Fruit fly (Drosophila melanogaster): ENCODE measurements around the gene CG11977.

The CG11977 gene

DNA sequence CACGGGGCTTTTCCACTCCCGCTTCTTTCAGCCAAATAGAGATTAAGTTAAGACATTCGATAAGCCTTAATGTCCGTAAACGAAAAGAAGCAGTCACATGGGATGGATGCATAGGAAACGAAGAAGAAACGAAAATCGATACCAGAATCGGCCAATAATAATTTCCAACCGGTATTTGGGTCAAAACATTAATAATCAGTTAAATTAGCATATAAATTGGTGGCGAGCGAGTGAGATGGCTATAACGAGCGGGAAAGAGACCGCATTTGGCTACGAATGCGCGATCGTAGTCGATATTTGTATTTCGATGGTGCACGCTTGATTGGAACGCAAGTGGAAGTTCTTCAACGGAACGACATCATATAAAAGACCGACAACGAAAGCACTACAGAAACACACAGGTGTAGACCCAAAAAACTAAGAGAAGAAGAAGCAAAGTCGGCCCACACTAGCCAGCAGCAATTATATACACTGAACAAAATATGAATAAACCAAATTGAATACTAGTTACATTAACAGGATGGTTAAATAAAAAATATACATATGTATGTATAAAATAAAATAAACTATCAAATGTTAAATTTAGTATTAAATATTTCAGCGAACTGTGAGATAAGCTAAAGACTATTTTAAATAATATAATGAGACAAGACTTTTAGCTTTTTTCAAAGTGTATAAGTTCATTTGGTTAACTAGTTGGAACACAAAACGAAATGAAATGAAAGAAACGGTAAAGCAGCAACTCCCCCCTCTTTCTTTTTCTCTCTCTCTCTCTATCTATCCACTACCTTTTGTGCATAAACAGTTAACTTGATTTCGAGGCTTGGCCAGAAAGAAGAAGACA lies 42.8 kb upstream of the CG11977 start (continued):
- TF ChIP-seq Lim3 (GFP tag; IDR thresholded peaks at IDR 0.05) (no peak), dpn (GFP tag; optimal IDR thresholded peaks at IDR 0.05) (no peak), Hmr (GFP tag; optimal IDR thresholded peaks at IDR 0.05) (no peak), Sry-δ (GFP tag; optimal IDR thresholded peaks at IDR 0.05) (no peak), aop (GFP tag; IDR thresholded peaks at IDR 0.05) (no peak), Bgb (GFP tag; IDR thresholded peaks at IDR 0.05; ENCODE audit: partially characterized antibody) (no peak), D19B (GFP tag; optimal IDR thresholded peaks at IDR 0.05) (no peak), fru (optimal IDR thresholded peaks at IDR 0.05) (no peak), CG17912 (GFP tag; optimal IDR thresholded peaks at IDR 0.05) (no peak), CG32767 (GFP tag; IDR thresholded peaks at IDR 0.05) (peak; percentile 60; the same call in 1 of the 2 replicates), C15 (GFP tag; IDR thresholded peaks at IDR 0.05) (no peak), NFAT (GFP tag; IDR thresholded peaks at IDR 0.05) (no peak), CG32772 (GFP tag; IDR thresholded peaks at IDR 0.05) (peak; percentile 42; the same call in 1 of the 2 replicates), cwo (GFP tag; optimal IDR thresholded peaks at IDR 0.05) (no peak), ind (GFP tag; optimal IDR thresholded peaks at IDR 0.05) (peak; percentile 12), gro (GFP tag; optimal IDR thresholded peaks at IDR 0.05) (no peak), Oaz (GFP tag; IDR thresholded peaks at IDR 0.05) (no peak), CrebB (tag; optimal IDR thresholded peaks at IDR 0.05) (no peak), CG3726 (GFP tag; IDR thresholded peaks at IDR 0.05) (no peak), ERR (GFP tag; optimal IDR thresholded peaks at IDR 0.05) (no peak), CG6254 (GFP tag; optimal IDR thresholded peaks at IDR 0.05) (peak; percentile 32), CG17612 (GFP tag; IDR thresholded peaks at IDR 0.05) (no peak), CG6689 (GFP tag; IDR thresholded peaks at IDR 0.05) (peak; percentile 65), CG18764 (GFP tag; optimal IDR thresholded peaks at IDR 0.05) (peak; percentile 21), CG18599 (GFP tag; optimal IDR thresholded peaks at IDR 0.05) (peak; percentile 19), CG12942 (GFP tag; optimal IDR thresholded peaks at IDR 0.05) (peak; percentile 17), maf-S (GFP tag; optimal IDR thresholded peaks at IDR 0.05) (no peak), Pdp1 (GFP tag; optimal IDR thresholded peaks at IDR 0.05) (no peak), slbo (GFP tag; IDR thresholded peaks at IDR 0.05) (no peak), CG43689 (GFP tag; IDR thresholded peaks at IDR 0.05) (no peak), corto (GFP tag; optimal IDR thresholded peaks at IDR 0.05) (no peak), lov (optimal IDR thresholded peaks at IDR 0.05) (no peak), lov (GFP tag; IDR thresholded peaks at IDR 0.05) (no peak), CG12391 (tag; optimal IDR thresholded peaks at IDR 0.05) (peak; percentile 77), emc (GFP tag; optimal IDR thresholded peaks at IDR 0.05) (no peak), E2f2 (GFP tag; IDR thresholded peaks at IDR 0.05) (peak; percentile 28; the same call in 1 of the 2 replicates), Chrac-16 (GFP tag; optimal IDR thresholded peaks at IDR 0.05) (peak; percentile 11), CG3163 (GFP tag; optimal IDR thresholded peaks at IDR 0.05) (no peak), Meics (GFP tag; optimal IDR thresholded peaks at IDR 0.05) (no peak), nerfin-1 (tag; optimal IDR thresholded peaks at IDR 0.05) (peak; percentile 77), CG15514 (GFP tag; optimal IDR thresholded peaks at IDR 0.05) (no peak), fd96Cb (tag; optimal IDR thresholded peaks at IDR 0.05) (peak; percentile 75), Mrtf (GFP tag; IDR thresholded peaks at IDR 0.05) (no peak), CG7987 (GFP tag; optimal IDR thresholded peaks at IDR 0.05) (no peak), CG31441 (GFP tag; IDR thresholded peaks at IDR 0.05) (peak; percentile 88), Lpt (GFP tag; optimal IDR thresholded peaks at IDR 0.05) (no peak), CG31224 (GFP tag; IDR thresholded peaks at IDR 0.05) (no peak), Fer2 (tag; optimal IDR thresholded peaks at IDR 0.05) (no peak), CG1024 (GFP tag; IDR thresholded peaks at IDR 0.05) (no peak), disco-r (GFP tag; optimal IDR thresholded peaks at IDR 0.05) (no peak), Jarid2 (GFP tag; optimal IDR thresholded peaks at IDR 0.05) (no peak)
